Fruit fly (Drosophila melanogaster): ENCODE data around the gene pho.
A peak's percentile ranks its signal among the peaks of the same experiment; 100 is the strongest.

The pho gene

dm6 chr4:1199178-1199577 is 17.8 kb upstream of the pho start (continued):
- TF ChIP-seq h (optimal IDR thresholded peaks at IDR 0.05) (no peak), CG6765 (GFP tag; optimal IDR thresholded peaks at IDR 0.05) (peak; percentile 5), CG14860 (GFP tag; IDR thresholded peaks at IDR 0.05; ENCODE audit: partially characterized antibody) (no peak), CG12659 (GFP tag; optimal IDR thresholded peaks at IDR 0.05) (peak; percentile 44), CG15514 (GFP tag; optimal IDR thresholded peaks at IDR 0.05) (no peak), CG4282 (GFP tag; optimal IDR thresholded peaks at IDR 0.05) (no peak), CG14667 (GFP tag; IDR thresholded peaks at IDR 0.05) (no peak), Abd-B (GFP tag; optimal IDR thresholded peaks at IDR 0.05) (no peak), CG32532 (GFP tag; IDR thresholded peaks at IDR 0.05) (no peak), Ets65A (GFP tag) (no peak), vnd (GFP tag; IDR thresholded peaks at IDR 0.05; ENCODE audit: partially characterized antibody) (no peak), Bdp1 (GFP tag; optimal IDR thresholded peaks at IDR 0.05) (no peak), sens (GFP tag) (peak; percentile 65), sug (tag; optimal IDR thresholded peaks at IDR 0.05) (peak; percentile 50), hbn (GFP tag; IDR thresholded peaks at IDR 0.05; ENCODE audit: partially characterized antibody) (no peak), ato (GFP tag; IDR thresholded peaks at IDR 0.05; ENCODE audit: partially characterized antibody) (no peak), kah (GFP tag; optimal IDR thresholded peaks at IDR 0.05) (peak; percentile 25), gce (GFP tag; IDR thresholded peaks at IDR 0.05) (no peak), sens-2 (GFP tag; IDR thresholded peaks at IDR 0.05) (no peak), Lhr (GFP tag; optimal IDR thresholded peaks at IDR 0.05) (peak; percentile 14), emc (GFP tag; optimal IDR thresholded peaks at IDR 0.05) (no peak), E2f2 (GFP tag; IDR thresholded peaks at IDR 0.05) (no peak), fd3F (GFP tag; optimal IDR thresholded peaks at IDR 0.05) (no peak), lola (GFP tag; optimal IDR thresholded peaks at IDR 0.05) (peak in 1 of 3 experiments; percentile 37), CG11504 (tag; optimal IDR thresholded peaks at IDR 0.05) (no peak), CG6272 (GFP tag; IDR thresholded peaks at IDR 0.05) (no peak), mld (GFP tag; IDR thresholded peaks at IDR 0.05; ENCODE audit: partially characterized antibody) (no peak), B-H2 (GFP tag; optimal IDR thresholded peaks at IDR 0.05) (peak; percentile 54), CG15479 (GFP tag; optimal IDR thresholded peaks at IDR 0.05) (no peak), Asciz (GFP tag; optimal IDR thresholded peaks at IDR 0.05) (peak; percentile 42), H15 (GFP tag; IDR thresholded peaks at IDR 0.05) (no peak), psq (GFP tag; optimal IDR thresholded peaks at IDR 0.05) (no peak), CG3407 (GFP tag; optimal IDR thresholded peaks at IDR 0.05) (no peak), ci (GFP tag; IDR thresholded peaks at IDR 0.05) (no peak), D19B (GFP tag; optimal IDR thresholded peaks at IDR 0.05) (no peak), NC2α (GFP tag; optimal IDR thresholded peaks at IDR 0.05) (no peak), ro (GFP tag; IDR thresholded peaks at IDR 0.05) (no peak), CG17359 (tag; optimal IDR thresholded peaks at IDR 0.05) (peak; percentile 27), CG8290 (GFP tag; optimal IDR thresholded peaks at IDR 0.05) (no peak), CG8290 (tag; optimal IDR thresholded peaks at IDR 0.05) (peak in 1 of 2 experiments; percentile 43), BEAF-32 (GFP tag; optimal IDR thresholded peaks at IDR 0.05) (no peak), CG4424 (GFP tag; optimal IDR thresholded peaks at IDR 0.05) (no peak), D (optimal IDR thresholded peaks at IDR 0.05) (no peak), D (GFP tag; optimal IDR thresholded peaks at IDR 0.05) (no peak), CG13123 (GFP tag; optimal IDR thresholded peaks at IDR 0.05) (no peak), inv (GFP tag; IDR thresholded peaks at IDR 0.05; ENCODE audit: partially characterized antibody) (no peak), CG6689 (GFP tag; IDR thresholded peaks at IDR 0.05) (no peak), CG12744 (GFP tag; optimal IDR thresholded peaks at IDR 0.05) (no peak), CG3163 (GFP tag; optimal IDR thresholded peaks at IDR 0.05) (no peak), CG1602 (GFP tag; optimal IDR thresholded peaks at IDR 0.05) (no peak), CG3281 (GFP tag; optimal IDR thresholded peaks at IDR 0.05) (peak; percentile 40), CG12071 (GFP tag; optimal IDR thresholded peaks at IDR 0.05) (no peak)

All from whole organism, embryonic.